Fruit fly (Drosophila melanogaster) whole organism, embryonic: ENCODE results near the gene CG4267.

Experiments
- Ada2b ChIP-seq: fragments of 200-800 bp; sonication (Bioruptor generic); IDR thresholded peaks from 2 replicates; pipeline ENCODE4 v1.3.6; 2022; ENCODE audit warnings: missing biosample characterization, missing genetic modification characterization
- Adf1 ChIP-seq: fragments of 200-800 bp; sonication (Bioruptor generic); IDR thresholded peaks from 2 replicates; pipeline ENCODE4 v1.3.6; 2022; ENCODE audit warnings: missing biosample characterization, missing genetic modification characterization
- BEAF-32 ChIP-seq: fragments of 200-800 bp; sonication (Bioruptor generic); optimal IDR thresholded peaks from 3 replicates; lab custom pipeline; 2017; ENCODE audit warnings: missing biosample characterization, missing genetic modification characterization, mild to moderate bottlenecking, moderate library complexity, missing genetic modification reagents
- Bdp1 ChIP-seq: fragments of 200-800 bp; sonication (Bioruptor generic); optimal IDR thresholded peaks from 3 replicates; lab custom pipeline; 2016; ENCODE audit warnings: missing biosample characterization, missing genetic modification characterization
- CG10209 ChIP-seq: fragments of 200-800 bp; sonication (Bioruptor generic); optimal IDR thresholded peaks from 3 replicates; lab custom pipeline; 2017; ENCODE audit warnings: missing biosample characterization, mild to moderate bottlenecking, missing genetic modification characterization, missing genetic modification reagents
- CG1024 ChIP-seq: fragments of 200-800 bp; sonication (Bioruptor generic); IDR thresholded peaks from 2 replicates; pipeline ENCODE4 v1.3.6; 2022; ENCODE audit warnings: missing biosample characterization, missing genetic modification characterization
- CG10321 ChIP-seq: fragments of 200-800 bp; sonication (Bioruptor generic); IDR thresholded peaks from 2 replicates; pipeline ENCODE4 v1.3.6; 2022; ENCODE audit warnings: missing biosample characterization, missing genetic modification characterization
- CG11456 ChIP-seq: fragments of 200-800 bp; sonication (Bioruptor generic); IDR thresholded peaks from 3 replicates; pipeline ENCODE4 v1.3.6; 2022; ENCODE audit warnings: missing biosample characterization, missing genetic modification characterization
- CG12071 ChIP-seq: fragments of 200-800 bp; sonication (Bioruptor generic); optimal IDR thresholded peaks from 3 replicates; lab custom pipeline; 2018; ENCODE audit warnings: missing biosample characterization, mild to moderate bottlenecking, missing genetic modification characterization
- CG12155 ChIP-seq: fragments of 200-800 bp; sonication (Bioruptor generic); optimal IDR thresholded peaks from 3 replicates; lab custom pipeline; 2016; ENCODE audit warnings: missing biosample characterization, missing genetic modification characterization
- CG14441 ChIP-seq: fragments of 200-800 bp; sonication (Bioruptor generic); IDR thresholded peaks from 2 replicates; pipeline ENCODE4 v1.3.6; 2022; ENCODE audit warnings: missing biosample characterization, missing genetic modification characterization
- CG15269 ChIP-seq: fragments of 200-800 bp; sonication (Bioruptor generic); optimal IDR thresholded peaks from 2 replicates; lab custom pipeline; 2018; ENCODE audit warnings: missing biosample characterization, mild to moderate bottlenecking, missing genetic modification characterization, moderate library complexity
- CG15696 ChIP-seq: fragments of 200-800 bp; sonication (Bioruptor generic); optimal IDR thresholded peaks from 2 replicates; lab custom pipeline; 2019; ENCODE audit warnings: missing biosample characterization, mild to moderate bottlenecking, missing genetic modification characterization, moderate library complexity
- CG1602 ChIP-seq: fragments of 200-800 bp; sonication (Bioruptor generic); optimal IDR thresholded peaks from 3 replicates; lab custom pipeline; 2016; ENCODE audit warnings: missing biosample characterization, missing genetic modification characterization
- CG17829 ChIP-seq: fragments of 200-800 bp; optimal IDR thresholded peaks from 2 replicates; lab custom pipeline; 2019; ENCODE audit warnings: missing biosample characterization, mild to moderate bottlenecking, missing genetic modification characterization, moderate library complexity
- CG18262 ChIP-seq: fragments of 200-800 bp; optimal IDR thresholded peaks from 3 replicates; lab custom pipeline; 2019; ENCODE audit warnings: missing biosample characterization, mild to moderate bottlenecking, missing genetic modification characterization, moderate library complexity
- CG2712 ChIP-seq: fragments of 200-800 bp; optimal IDR thresholded peaks from 3 replicates; lab custom pipeline; 2019; ENCODE audit warnings: missing biosample characterization, mild to moderate bottlenecking, missing genetic modification characterization, moderate library complexity
- CG3065 ChIP-seq: fragments of 200-800 bp; sonication (Bioruptor generic); optimal IDR thresholded peaks from 2 replicates; lab custom pipeline; 2016; ENCODE audit warnings: missing biosample characterization, missing genetic modification characterization
- CG3726 ChIP-seq: fragments of 200-800 bp; sonication (Bioruptor generic); IDR thresholded peaks from 3 replicates; pipeline ENCODE4, ENCODE4 v1.3.6; 2022; ENCODE audit warnings: missing biosample characterization, missing genetic modification characterization
- CG3847 ChIP-seq: fragments of 200-800 bp; sonication (Bioruptor generic); IDR thresholded peaks from 2 replicates; pipeline ENCODE4 v1.3.6; 2022; ENCODE audit warnings: missing biosample characterization, missing genetic modification characterization
- CG4282 ChIP-seq: fragments of 200-800 bp; sonication (Bioruptor generic); optimal IDR thresholded peaks from 2 replicates; lab custom pipeline; 2016; ENCODE audit warnings: missing biosample characterization, missing genetic modification characterization
- CG4617 ChIP-seq: fragments of 200-800 bp; sonication (Bioruptor generic); optimal IDR thresholded peaks from 3 replicates; lab custom pipeline; 2016; ENCODE audit warnings: missing biosample characterization, missing genetic modification characterization, borderline replicate concordance
- CG7357 ChIP-seq: fragments of 200-800 bp; sonication (Bioruptor generic); IDR thresholded peaks from 3 replicates; pipeline ENCODE4 v1.3.6; 2022; ENCODE audit warnings: missing biosample characterization, missing genetic modification characterization
- CG8089 ChIP-seq: fragments of 200-800 bp; sonication (Bioruptor generic); optimal IDR thresholded peaks from 3 replicates; lab custom pipeline; 2016; ENCODE audit warnings: missing biosample characterization, missing genetic modification characterization
- CG8281 ChIP-seq: fragments of 200-800 bp; sonication (Bioruptor generic); optimal IDR thresholded peaks from 2 replicates; lab custom pipeline; 2018; ENCODE audit warnings: missing biosample characterization, mild to moderate bottlenecking, missing genetic modification characterization, moderate library complexity
- CkIIα-i1 ChIP-seq: fragments of 200-800 bp; sonication (Bioruptor generic); IDR thresholded peaks from 2 replicates; pipeline ENCODE4 v1.3.6; 2022; ENCODE audit warnings: missing biosample characterization, missing genetic modification characterization
- CrebB ChIP-seq: fragments of 200-800 bp; sonication (Bioruptor generic); optimal IDR thresholded peaks from 3 replicates; lab custom pipeline; 2018; ENCODE audit warnings: missing biosample characterization, mild to moderate bottlenecking, missing genetic modification characterization
- Doc2 ChIP-seq: fragments of 200-800 bp; sonication (Bioruptor generic); IDR thresholded peaks from 2 replicates; pipeline ENCODE4 v1.3.6; 2022; ENCODE audit warnings: missing biosample characterization, missing genetic modification characterization
- Doc3 ChIP-seq: fragments of 200-800 bp; sonication (Bioruptor generic); IDR thresholded peaks from 3 replicates; pipeline ENCODE4 v1.3.6; 2022; ENCODE audit warnings: missing biosample characterization, missing genetic modification characterization; ENCODE audit not compliant: partially characterized antibody
- Gsc ChIP-seq: fragments of 200-800 bp; sonication (Bioruptor generic); IDR thresholded peaks from 2 replicates; pipeline ENCODE4 v1.3.6; 2022; ENCODE audit warnings: missing biosample characterization, missing genetic modification characterization
- Kr ChIP-seq: fragments of 200-800 bp; sonication (Bioruptor generic); optimal IDR thresholded peaks from 2 replicates; lab custom pipeline; 2017; ENCODE audit warnings: missing biosample characterization, mild to moderate bottlenecking, missing genetic modification characterization
- Lhr ChIP-seq: fragments of 200-800 bp; sonication (Bioruptor generic); optimal IDR thresholded peaks from 3 replicates; lab custom pipeline; 2017; ENCODE audit warnings: mild to moderate bottlenecking, missing biosample characterization, missing genetic modification reagents, missing genetic modification characterization
- Mrtf ChIP-seq: fragments of 200-800 bp; sonication (Bioruptor generic); IDR thresholded peaks from 3 replicates; pipeline ENCODE4 v1.3.6; 2022; ENCODE audit warnings: missing biosample characterization, missing genetic modification characterization
- Tbp ChIP-seq: fragments of >200 bp; optimal IDR thresholded peaks from 2 replicates; lab custom pipeline; 2018; ENCODE audit warnings: missing biosample characterization, missing genetic modification characterization
- Xrp1 ChIP-seq: fragments of 200-800 bp; sonication (Bioruptor generic); IDR thresholded peaks from 2 replicates; pipeline ENCODE4 v1.3.6; 2022; ENCODE audit warnings: missing biosample characterization, missing genetic modification characterization
- ac ChIP-seq: fragments of 200-800 bp; sonication (Bioruptor generic); optimal IDR thresholded peaks from 3 replicates; lab custom pipeline; 2017; ENCODE audit warnings: missing biosample characterization, mild to moderate bottlenecking, missing genetic modification characterization
- ato ChIP-seq: fragments of 200-800 bp; sonication (Bioruptor generic); IDR thresholded peaks from 2 replicates; pipeline ENCODE4 v1.3.6; 2022; ENCODE audit warnings: missing biosample characterization, missing genetic modification characterization; ENCODE audit not compliant: partially characterized antibody
- btn ChIP-seq: fragments of 200-800 bp; sonication (Bioruptor generic); optimal IDR thresholded peaks from 2 replicates; lab custom pipeline; 2016; ENCODE audit warnings: missing biosample characterization, missing genetic modification characterization
- ci ChIP-seq: fragments of 200-800 bp; sonication (Bioruptor generic); IDR thresholded peaks from 3 replicates; pipeline ENCODE4 v1.3.6; 2022; ENCODE audit warnings: missing biosample characterization, missing genetic modification characterization
- croc ChIP-seq: fragments of 200-800 bp; sonication (Bioruptor generic); conservative IDR thresholded peaks from 3 replicates; pipeline ENCODE4 v1.3.6; 2022; ENCODE audit warnings: missing biosample characterization, missing genetic modification characterization
- dmrt11E ChIP-seq: fragments of 200-800 bp; sonication (Bioruptor generic); optimal IDR thresholded peaks from 3 replicates; lab custom pipeline; 2018; ENCODE audit warnings: missing biosample characterization, mild to moderate bottlenecking, missing genetic modification characterization, moderate library complexity
- dpn ChIP-seq, 2 experiments: fragments of 200-800 bp; sonication (Bioruptor generic); optimal IDR thresholded peaks; 3 replicates each; lab custom pipeline; 2016; ENCODE audit warnings: missing biosample characterization in 2 of 2, missing genetic modification characterization in 2 of 2
- ftz-f1 ChIP-seq: fragments of 200-800 bp; sonication (Bioruptor generic); optimal IDR thresholded peaks from 2 replicates; lab custom pipeline; 2016; ENCODE audit warnings: missing biosample characterization, missing genetic modification characterization
- hkb ChIP-seq, 2 experiments: fragments of 200-800 bp in 1 of 2; fragments of >200 bp in 1 of 2; sonication (Bioruptor generic) in 1 of 2; IDR thresholded peaks in 1 of 2; optimal IDR thresholded peaks in 1 of 2; 2 replicates each; pipeline versions ENCODE4 v1.3.6 to Lab custom; 2017 to 2022; ENCODE audit warnings: missing biosample characterization in 1 of 2, missing genetic modification characterization in 1 of 2
- mam ChIP-seq: fragments of 200-800 bp; sonication (Bioruptor generic); optimal IDR thresholded peaks from 3 replicates; lab custom pipeline; 2016; ENCODE audit warnings: missing biosample characterization, missing genetic modification characterization
- nerfin-1 ChIP-seq: fragments of 200-800 bp; sonication (Bioruptor generic); optimal IDR thresholded peaks from 3 replicates; lab custom pipeline; 2019; ENCODE audit warnings: missing biosample characterization, mild to moderate bottlenecking, missing genetic modification characterization, moderate library complexity
- pnt ChIP-seq: fragments of 200-800 bp; sonication (Bioruptor generic); optimal IDR thresholded peaks from 3 replicates; lab custom pipeline; 2016; ENCODE audit warnings: missing biosample characterization, missing genetic modification characterization
- ranshi ChIP-seq: fragments of 200-800 bp; sonication (Bioruptor generic); IDR thresholded peaks from 2 replicates; pipeline ENCODE4 v1.3.6; 2022; ENCODE audit warnings: missing biosample characterization, missing genetic modification characterization
- seq ChIP-seq: fragments of 200-800 bp; sonication (Bioruptor generic); IDR thresholded peaks from 2 replicates; pipeline ENCODE4 v1.3.6; 2022; ENCODE audit warnings: missing biosample characterization, missing genetic modification characterization
- zfh1 ChIP-seq: fragments of 200-800 bp; sonication (Bioruptor generic); IDR thresholded peaks from 3 replicates; pipeline ENCODE4 v1.3.6; 2022; ENCODE audit warnings: missing biosample characterization, missing genetic modification characterization

The CG4267 gene

DNA sequence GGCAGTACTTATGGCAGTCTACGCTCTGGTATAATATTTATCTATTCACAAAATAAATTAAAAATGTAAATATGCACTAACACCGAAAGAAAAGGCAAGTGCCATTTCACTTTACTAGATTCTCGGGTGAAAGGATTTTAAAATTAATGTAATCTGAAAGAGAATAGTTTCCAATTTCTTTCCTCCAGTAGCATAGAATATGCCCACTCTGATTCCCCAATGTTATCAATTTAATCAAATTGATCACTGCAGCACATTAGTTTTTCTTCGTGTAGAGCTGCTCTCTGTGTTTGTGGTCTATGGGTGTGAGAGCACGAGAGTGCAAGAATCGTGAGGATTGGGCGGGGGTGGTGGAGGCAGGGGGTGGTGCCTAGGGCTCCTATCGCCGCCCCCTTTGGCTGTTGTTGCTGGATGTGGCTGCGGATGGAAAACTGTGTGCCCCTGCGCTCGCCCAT is 41.0 kb upstream of the CG4267 start (continued):
- TF ChIP-seq CG15696: peak; percentile 83
- TF ChIP-seq zfh1 (GFP tag; lab: Robert Waterston, UW): peak; percentile 83
- peak; percentile 79 for TF ChIP-seq croc
- peak; percentile 77 for TF ChIP-seq CG1602 (GFP tag; lab: Kevin White, UChicago)
- TF ChIP-seq ci (GFP tag; lab: Robert Waterston, UW): peak; percentile 80
- TF ChIP-seq Tbp (GFP tag; lab: Kevin White, UChicago): no peak
- TF ChIP-seq CG8281 (tag; lab: Kevin White, UChicago): peak; percentile 64
- TF ChIP-seq CG17829 (tag; lab: Kevin White, UChicago): peak; percentile 91
- TF ChIP-seq CkIIα-i1 (GFP tag; lab: Robert Waterston, UW): no peak
- peak; percentile 32; the same call in 1 of the 2 replicates for TF ChIP-seq CG1024
- peak; percentile 51 for TF ChIP-seq CG12155 (GFP tag; lab: Kevin White, UChicago)
- TF ChIP-seq CG7357 (GFP tag; lab: Robert Waterston, UW): no peak; the same call in 2 of the 3 replicates
- TF ChIP-seq CG11456 (GFP tag; lab: Robert Waterston, UW): 0 out of 3 replicates have a peak, but pooled peaks have one; percentile 18
- no peak for TF ChIP-seq CG4282 (GFP tag; lab: Kevin White, UChicago)
- peak; percentile 94 for TF ChIP-seq CG2712
- TF ChIP-seq ftz-f1: no peak
- TF ChIP-seq CG12071 (GFP tag; lab: Kevin White, UChicago): peak; percentile 64
- peak; percentile 53 for TF ChIP-seq CrebB (tag; lab: Kevin White, UChicago)
- peak; percentile 96 for TF ChIP-seq CG18262 (tag; lab: Kevin White, UChicago)
- TF ChIP-seq Mrtf (GFP tag; lab: Robert Waterston, UW): peak; percentile 48; the same call in 2 of the 3 replicates
- no peak for TF ChIP-seq hkb (optimal IDR thresholded peaks at IDR 0.05; lab: Kevin White, UChicago)
- peak; percentile 71 for TF ChIP-seq hkb (GFP tag; IDR thresholded peaks at IDR 0.05; lab: Robert Waterston, UW)
- TF ChIP-seq Adf1 (GFP tag; lab: Robert Waterston, UW): no peak
- TF ChIP-seq Ada2b: peak; percentile 52
- TF ChIP-seq Doc2 (GFP tag; lab: Robert Waterston, UW): no peak
- peak; percentile 95 for TF ChIP-seq dmrt11E (tag; lab: Kevin White, UChicago)
- peak; percentile 79 for TF ChIP-seq pnt
- peak; percentile 59 for TF ChIP-seq Gsc (GFP tag; lab: Robert Waterston, UW)
- TF ChIP-seq Doc3 (GFP tag; lab: Robert Waterston, UW): no peak
- TF ChIP-seq CG14441: peak; percentile 44; the same call in 1 of the 2 replicates
- peak; percentile 87 for TF ChIP-seq Xrp1 (GFP tag; lab: Robert Waterston, UW)
- TF ChIP-seq Kr (GFP tag; lab: Kevin White, UChicago): no peak
- peak; percentile 63; the same call in 1 of the 2 replicates for TF ChIP-seq ranshi
- no peak for TF ChIP-seq ato (GFP tag; lab: Robert Waterston, UW)
- peak; percentile 61 for TF ChIP-seq CG3065 (GFP tag; lab: Kevin White, UChicago)
- peak; percentile 19 for TF ChIP-seq mam (GFP tag; lab: Kevin White, UChicago)
- peak; percentile 65 for TF ChIP-seq ac (GFP tag; lab: Kevin White, UChicago)
- peak; percentile 51 for TF ChIP-seq CG4617 (GFP tag; lab: Kevin White, UChicago)
- TF ChIP-seq CG3847: peak; percentile 44
- TF ChIP-seq nerfin-1: peak; percentile 92
- no peak for TF ChIP-seq seq (GFP tag; lab: Robert Waterston, UW)
- peak; percentile 29 for TF ChIP-seq Bdp1
- peak; percentile 70 for TF ChIP-seq CG8089 (GFP tag; lab: Kevin White, UChicago)
- peak; percentile 50 for TF ChIP-seq CG15269 (tag; lab: Kevin White, UChicago)
- peak; percentile 43; the same call in 1 of the 3 replicates for TF ChIP-seq CG3726 (GFP tag; lab: Robert Waterston, UW)
- TF ChIP-seq dpn (GFP tag; optimal IDR thresholded peaks at IDR 0.05; lab: Kevin White, UChicago): peak; percentile 38 to 78
- TF ChIP-seq BEAF-32 (GFP tag; lab: Kevin White, UChicago): no peak
- TF ChIP-seq CG10321: 0 out of 2 replicates have a peak, but pooled peaks have one; percentile 7
- peak; percentile 84 for TF ChIP-seq CG10209
- TF ChIP-seq btn (GFP tag; lab: Kevin White, UChicago): peak; percentile 54
- TF ChIP-seq Lhr (GFP tag; lab: Kevin White, UChicago): peak; percentile 86
